Fruit fly (Drosophila melanogaster) whole organism, embryonic: Measurements from ENCODE around the gene ec.
"Not testable (repeated sequence)": the region's sequence is repeated elsewhere in the genome, so short reads cannot be mapped to it uniquely, and the experiment has no call there.

Experiments used
- BEAF-32 ChIP-seq: fragments of 200-800 bp; sonication (Bioruptor generic); optimal IDR thresholded peaks from 3 replicates; lab custom pipeline; 2017; ENCODE audit warnings: missing biosample characterization, missing genetic modification characterization, mild to moderate bottlenecking, moderate library complexity, missing genetic modification reagents
- Bdp1 ChIP-seq: fragments of 200-800 bp; sonication (Bioruptor generic); optimal IDR thresholded peaks from 3 replicates; lab custom pipeline; 2016; ENCODE audit warnings: missing biosample characterization, missing genetic modification characterization
- CG10274 ChIP-seq: fragments of 200-800 bp; sonication (Bioruptor generic); optimal IDR thresholded peaks from 3 replicates; lab custom pipeline; 2017; ENCODE audit warnings: missing biosample characterization, mild to moderate bottlenecking, missing genetic modification characterization
- CG10959 ChIP-seq: fragments of 200-800 bp; sonication (Bioruptor generic); IDR thresholded peaks from 2 replicates; pipeline ENCODE4 v1.3.6; 2022; ENCODE audit warnings: missing biosample characterization, missing genetic modification characterization
- CG12236 ChIP-seq: fragments of 200-800 bp; sonication (Bioruptor generic); optimal IDR thresholded peaks from 2 replicates; lab custom pipeline; 2016; ENCODE audit warnings: missing biosample characterization, missing genetic modification characterization
- CG12744 ChIP-seq: fragments of 200-800 bp; sonication (Bioruptor generic); optimal IDR thresholded peaks from 2 replicates; lab custom pipeline; 2016; ENCODE audit warnings: missing biosample characterization, missing genetic modification characterization
- CG1603 ChIP-seq: fragments of 200-800 bp; sonication (Bioruptor generic); optimal IDR thresholded peaks from 2 replicates; lab custom pipeline; 2019; ENCODE audit warnings: missing biosample characterization, mild to moderate bottlenecking, missing genetic modification characterization, moderate library complexity
- CG16813 ChIP-seq: fragments of 200-800 bp; sonication (Bioruptor generic); IDR thresholded peaks from 3 replicates; pipeline ENCODE4 v1.3.6; 2022; ENCODE audit warnings: missing biosample characterization, missing genetic modification characterization; ENCODE audit not compliant: partially characterized antibody
- CG16815 ChIP-seq: fragments of 200-800 bp; sonication (Bioruptor generic); optimal IDR thresholded peaks from 3 replicates; lab custom pipeline; 2017; ENCODE audit warnings: missing biosample characterization, mild to moderate bottlenecking, missing genetic modification characterization
- CG17328 ChIP-seq: fragments of 200-800 bp; sonication (Bioruptor generic); IDR thresholded peaks from 2 replicates; pipeline ENCODE4 v1.3.6; 2022; ENCODE audit warnings: missing biosample characterization, missing genetic modification characterization
- CG2116 ChIP-seq: fragments of 200-800 bp; sonication (Bioruptor generic); optimal IDR thresholded peaks from 3 replicates; lab custom pipeline; 2018; ENCODE audit warnings: missing biosample characterization, mild to moderate bottlenecking, missing genetic modification characterization
- CG30431 ChIP-seq: fragments of 200-800 bp; sonication (Bioruptor generic); optimal IDR thresholded peaks from 2 replicates; lab custom pipeline; 2017; ENCODE audit warnings: missing biosample characterization, missing genetic modification characterization
- CG34224 ChIP-seq: fragments of 200-800 bp; sonication (Bioruptor generic); IDR thresholded peaks from 3 replicates; pipeline ENCODE4 v1.3.6; 2022; ENCODE audit warnings: missing biosample characterization, missing genetic modification characterization; ENCODE audit not compliant: partially characterized antibody
- CTCF ChIP-seq: fragments of 200-800 bp; sonication (Bioruptor generic); optimal IDR thresholded peaks from 2 replicates; lab custom pipeline; 2017; ENCODE audit warnings: missing biosample characterization, mild to moderate bottlenecking, missing genetic modification characterization, moderate library complexity
- HLH3B ChIP-seq: fragments of 200-800 bp; sonication (Bioruptor generic); IDR thresholded peaks from 2 replicates; pipeline ENCODE4 v1.3.6; 2022; ENCODE audit warnings: missing biosample characterization, missing genetic modification characterization
- MBD-R2 ChIP-seq: fragments of 200-800 bp; sonication (Bioruptor generic); IDR thresholded peaks from 2 replicates; pipeline ENCODE4 v1.3.6; 2022; ENCODE audit warnings: missing biosample characterization, missing genetic modification characterization
- Med ChIP-seq: fragments of 200-800 bp; sonication (Bioruptor generic); peaks from one replicate; lab custom pipeline; 2016; ENCODE audit warnings: missing biosample characterization, missing genetic modification characterization, mild to moderate bottlenecking, inconsistent platforms, moderate library complexity
- Myb ChIP-seq: fragments of 200-800 bp; sonication (Bioruptor generic); optimal IDR thresholded peaks from 2 replicates; lab custom pipeline; 2016; ENCODE audit warnings: missing biosample characterization, missing genetic modification characterization
- Neu2 ChIP-seq: fragments of 200-800 bp; sonication (Bioruptor generic); optimal IDR thresholded peaks from 3 replicates; lab custom pipeline; 2016; ENCODE audit warnings: missing biosample characterization, missing genetic modification characterization, borderline replicate concordance
- Nf-YB ChIP-seq: fragments of 200-800 bp; sonication (Bioruptor generic); optimal IDR thresholded peaks from 3 replicates; lab custom pipeline; 2019; ENCODE audit warnings: missing biosample characterization, mild to moderate bottlenecking, missing genetic modification characterization, moderate library complexity
- Nf-YC ChIP-seq: fragments of 200-800 bp; optimal IDR thresholded peaks from 3 replicates; lab custom pipeline; 2019; ENCODE audit warnings: missing biosample characterization, mild to moderate bottlenecking, missing genetic modification characterization, moderate library complexity
- Opbp ChIP-seq: fragments of 200-800 bp; sonication (Bioruptor generic); IDR thresholded peaks from 3 replicates; pipeline ENCODE4 v1.3.6; 2022; ENCODE audit warnings: missing biosample characterization, missing genetic modification characterization; ENCODE audit not compliant: partially characterized antibody
- amos ChIP-seq: fragments of 200-800 bp; sonication (Bioruptor generic); IDR thresholded peaks from 2 replicates; pipeline ENCODE4 v1.3.6; 2022; ENCODE audit warnings: missing biosample characterization, missing genetic modification characterization; ENCODE audit not compliant: partially characterized antibody
- ara ChIP-seq: fragments of 200-800 bp; sonication (Bioruptor generic); IDR thresholded peaks from 2 replicates; pipeline ENCODE4 v1.3.6; 2022; ENCODE audit warnings: missing biosample characterization, missing genetic modification characterization
- cwo ChIP-seq: fragments of 200-800 bp; sonication (Bioruptor generic); optimal IDR thresholded peaks from 3 replicates; lab custom pipeline; 2017; ENCODE audit warnings: missing biosample characterization, missing genetic modification characterization, mild to moderate bottlenecking, moderate library complexity, missing genetic modification reagents
- dysf ChIP-seq: fragments of 200-800 bp; sonication (Bioruptor generic); IDR thresholded peaks from 3 replicates; pipeline ENCODE4 v1.3.6; 2022; ENCODE audit warnings: missing biosample characterization, missing genetic modification characterization
- fd102C ChIP-seq: fragments of 200-800 bp; sonication (Bioruptor generic); optimal IDR thresholded peaks from 2 replicates; lab custom pipeline; 2018; ENCODE audit warnings: missing biosample characterization, mild to moderate bottlenecking, missing genetic modification characterization, moderate library complexity
- gfzf ChIP-seq: fragments of 200-800 bp; sonication (Bioruptor generic); optimal IDR thresholded peaks from 2 replicates; lab custom pipeline; 2016; ENCODE audit warnings: missing biosample characterization, mild to moderate bottlenecking, missing genetic modification characterization, moderate library complexity
- knrl ChIP-seq: fragments of 200-800 bp; sonication (Bioruptor generic); IDR thresholded peaks from 3 replicates; pipeline ENCODE4 v1.3.6; 2022; ENCODE audit warnings: missing biosample characterization, missing genetic modification characterization; ENCODE audit not compliant: partially characterized antibody
- mld ChIP-seq: fragments of 200-800 bp; sonication (Bioruptor generic); IDR thresholded peaks from 3 replicates; pipeline ENCODE4 v1.3.6; 2022; ENCODE audit warnings: missing biosample characterization, missing genetic modification characterization; ENCODE audit not compliant: partially characterized antibody
- phol ChIP-seq: fragments of 200-800 bp; sonication (Bioruptor generic); optimal IDR thresholded peaks from 3 replicates; lab custom pipeline; 2018; ENCODE audit warnings: missing biosample characterization, mild to moderate bottlenecking, missing genetic modification characterization, moderate library complexity
- sens ChIP-seq: fragments of 200-800 bp; sonication (Bioruptor generic); peaks from one replicate; lab custom pipeline; 2016; ENCODE audit warnings: missing biosample characterization, missing genetic modification characterization
- seq ChIP-seq: fragments of 200-800 bp; sonication (Bioruptor generic); IDR thresholded peaks from 2 replicates; pipeline ENCODE4 v1.3.6; 2022; ENCODE audit warnings: missing biosample characterization, missing genetic modification characterization
- slou ChIP-seq: fragments of 200-800 bp; sonication (Bioruptor generic); optimal IDR thresholded peaks from 3 replicates; lab custom pipeline; 2016; ENCODE audit warnings: missing biosample characterization, missing genetic modification characterization
- sna ChIP-seq: fragments of 200-800 bp; sonication (Bioruptor generic); IDR thresholded peaks from 2 replicates; pipeline ENCODE4 v1.3.6; 2022; ENCODE audit warnings: missing biosample characterization, missing genetic modification characterization; ENCODE audit not compliant: partially characterized antibody
- stwl ChIP-seq: fragments of 200-800 bp; sonication (Bioruptor generic); optimal IDR thresholded peaks from 3 replicates; lab custom pipeline; 2018; ENCODE audit warnings: missing biosample characterization, mild to moderate bottlenecking, missing genetic modification characterization, moderate library complexity
- tna ChIP-seq: fragments of 200-800 bp; sonication (Bioruptor generic); IDR thresholded peaks from 2 replicates; pipeline ENCODE4 v1.3.6; 2022; ENCODE audit warnings: missing biosample characterization, missing genetic modification characterization; ENCODE audit not compliant: partially characterized antibody
- ttk ChIP-seq: fragments of 200-800 bp; sonication (Bioruptor generic); IDR thresholded peaks from 2 replicates; pipeline ENCODE4 v2.1.2; 2022; ENCODE audit warnings: missing biosample characterization, missing genetic modification characterization
- twi ChIP-seq: fragments of 200-800 bp; optimal IDR thresholded peaks from 2 replicates; lab custom pipeline; 2019; ENCODE audit warnings: missing biosample characterization, mild to moderate bottlenecking, missing genetic modification characterization, moderate library complexity
- vnd ChIP-seq: fragments of 200-800 bp; sonication (Bioruptor generic); IDR thresholded peaks from 3 replicates; pipeline ENCODE4 v1.3.6; 2022; ENCODE audit warnings: missing biosample characterization, missing genetic modification characterization; ENCODE audit not compliant: partially characterized antibody
- zen2 ChIP-seq: fragments of 200-800 bp; sonication (Bioruptor generic); IDR thresholded peaks from 3 replicates; pipeline ENCODE4 v1.3.6; 2022; ENCODE audit warnings: missing biosample characterization, missing genetic modification characterization; ENCODE audit not compliant: partially characterized antibody

Gene ec

dm6 chrX:3798919-3799318 is 12.6 kb upstream of the ec start, which contains the start of gene HIP (continued):
- peak; percentile 67; the same call in 2 of the 3 replicates for TF ChIP-seq vnd (GFP tag; lab: Robert Waterston, UW)
- TF ChIP-seq Opbp (GFP tag; lab: Robert Waterston, UW) = peak; percentile 80; the same call in 2 of the 3 replicates
- TF ChIP-seq CG34224 (GFP tag; lab: Robert Waterston, UW) = peak; percentile 74
- TF ChIP-seq gfzf (GFP tag; lab: Kevin White, UChicago) = peak; percentile 61
- TF ChIP-seq zen2 (GFP tag; lab: Robert Waterston, UW) = peak; percentile 63; the same call in 2 of the 3 replicates
- peak; percentile 65 for TF ChIP-seq MBD-R2 (GFP tag; lab: Robert Waterston, UW)
- TF ChIP-seq mld (GFP tag; lab: Robert Waterston, UW) = 0 out of 3 replicates have a peak, but pooled peaks have one; percentile 37
- peak; percentile 72 for TF ChIP-seq CG16813 (GFP tag; lab: Robert Waterston, UW)
- peak; percentile 65 for TF ChIP-seq tna (GFP tag; lab: Robert Waterston, UW)
- TF ChIP-seq knrl = peak; percentile 70; the same call in 2 of the 3 replicates
- TF ChIP-seq Myb (GFP tag; lab: Kevin White, UChicago) = peak; percentile 35
- peak; percentile 2 for TF ChIP-seq CG2116 (GFP tag; lab: Kevin White, UChicago)
- TF ChIP-seq BEAF-32 (GFP tag; lab: Kevin White, UChicago) = peak; percentile 70
- peak; percentile 61 for TF ChIP-seq stwl
- TF ChIP-seq CG1603 = peak; percentile 15

dm6 chrX:3802016-3802415 is 9.5 kb upstream of the ec start, which contains the start of gene fd3F:
fd3F (plus strand) TSS chrX:3802316.
- not testable (repeated sequence) for TF ChIP-seq slou, CG12236, Myb (GFP tag; lab: Kevin White, UChicago)

- TF ChIP-seq Nf-YC (peak; percentile 86), seq (0 out of 2 replicates have a peak, but pooled peaks have one; percentile 26), Nf-YB (GFP tag; lab: Kevin White, UChicago) (peak; percentile 88), CG17328 (GFP tag; lab: Robert Waterston, UW) (no peak), sna (GFP tag; lab: Robert Waterston, UW) (no peak), dysf (no peak)
Measured at dm6 chrX:3808467-3808866, 3.0 kb upstream of the ec start.

DNA sequence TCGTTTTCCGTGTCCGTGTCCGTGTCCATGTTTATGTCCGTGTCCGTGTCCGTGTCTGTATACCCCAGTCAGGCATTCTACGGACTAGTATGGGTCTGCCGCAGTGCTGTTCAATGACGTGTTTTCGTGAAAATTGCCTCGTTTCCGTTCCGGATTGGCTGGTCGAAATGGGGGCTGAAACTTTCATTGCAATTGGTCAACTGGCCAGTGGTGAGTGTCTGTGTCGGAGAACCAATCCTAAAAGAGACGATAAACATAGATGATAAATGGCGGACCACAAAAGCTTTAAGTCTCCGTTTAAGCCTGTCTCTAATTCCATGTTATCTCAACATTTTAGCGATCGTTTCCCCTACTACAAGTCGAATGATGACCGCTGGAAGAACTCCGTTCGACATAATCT is 2.4 kb upstream of the ec start:
- TF ChIP-seq Nf-YC (peak; percentile 83), Nf-YB (GFP tag; lab: Kevin White, UChicago) (peak; percentile 92), CG30431 (GFP tag; lab: Kevin White, UChicago) (no peak), Neu2 (no peak), CG12744 (GFP tag; lab: Kevin White, UChicago) (no peak)

DNA sequence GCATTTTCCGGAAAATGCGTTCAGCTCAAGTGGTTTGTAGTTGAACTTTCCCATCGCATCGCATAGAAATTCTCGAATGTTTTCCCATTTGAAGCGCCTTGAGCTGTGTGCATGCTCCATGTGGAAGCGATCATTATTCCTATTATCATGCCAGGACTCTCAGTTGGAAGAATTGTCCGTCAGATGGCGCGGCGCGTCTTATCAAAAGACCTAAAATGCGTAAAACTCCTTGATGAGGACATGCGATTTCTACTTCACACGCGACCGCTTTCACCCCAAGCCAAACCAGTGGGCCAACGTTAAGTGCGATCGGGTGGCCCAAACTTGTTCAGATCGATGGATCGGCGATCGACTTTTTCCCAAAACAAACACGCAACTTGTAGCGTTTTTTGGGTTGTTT is 4.2 kb downstream of the ec start:
- TF ChIP-seq twi (tag; lab: Kevin White, UChicago) = peak; percentile 34
- peak; percentile 60 for TF ChIP-seq CTCF (GFP tag; lab: Kevin White, UChicago)
- TF ChIP-seq fd102C = no peak
- TF ChIP-seq, all 482 proteins: peak for 2

- TF ChIP-seq phol (no peak), HLH3B (no peak), CG16813 (GFP tag; lab: Robert Waterston, UW) (peak; percentile 53; the same call in 1 of the 3 replicates), Bdp1 (GFP tag; lab: Kevin White, UChicago) (peak; percentile 87), ara (no peak), CG10959 (GFP tag; lab: Robert Waterston, UW) (no peak), cwo (GFP tag; lab: Kevin White, UChicago) (no peak), Med (no peak), amos (GFP tag; lab: Robert Waterston, UW) (peak; percentile 52; the same call in 1 of the 2 replicates), CG16815 (GFP tag; lab: Kevin White, UChicago) (no peak), ttk (no peak), CG10274 (no peak), sens (GFP tag; lab: Kevin White, UChicago) (peak; percentile 26)
Measured at dm6 chrX:3819470-3819869, 8.0 kb downstream of the ec start.
